4 worm cellular contexts compared by ENCODE assay signal in the genomic region with DNA sequence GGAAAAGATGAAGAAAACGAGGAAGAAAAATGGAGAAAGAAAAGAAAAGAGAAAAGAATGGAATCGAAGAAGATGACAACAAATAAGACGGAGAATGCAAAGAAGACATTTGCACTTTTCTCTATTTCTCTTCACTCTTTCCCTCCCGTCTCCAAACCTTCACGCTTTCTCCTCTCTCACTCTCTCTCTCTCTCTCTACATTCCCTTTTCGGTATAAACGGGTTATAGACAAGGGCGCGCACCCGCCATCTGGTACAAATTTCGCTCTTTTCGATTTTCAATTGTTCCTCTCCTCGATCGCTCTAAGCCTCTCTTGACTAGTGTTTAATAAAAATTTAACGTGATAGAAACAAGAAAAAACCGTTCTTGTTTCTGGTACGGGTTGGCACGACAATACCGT.
TF ChIP-seq lines count a peak whose summit lies in the region.

No protein-coding gene starts in this region.

TF ChIP-seq in whole organism, L1 larva, 84 proteins besides CTCF, POLR2A, EP300 and RAD21 (continued from another document and continues in another):
- TF ChIP-seq mab-9 (GFP tag; IDR thresholded peaks at IDR 0.05; lab: Robert Waterston, UW), result no peak
- no peak for TF ChIP-seq F16B12.6 (tag; optimal IDR thresholded peaks at IDR 0.05; lab: Kevin White, UChicago)
- peak; percentile 66 for TF ChIP-seq nhr-47 (tag; optimal IDR thresholded peaks at IDR 0.05; lab: Kevin White, UChicago)
- no peak for TF ChIP-seq pqm-1 (tag; optimal IDR thresholded peaks at IDR 0.05; lab: Kevin White, UChicago)
- TF ChIP-seq lin-14 (GFP tag; optimal IDR thresholded peaks at IDR 0.05; lab: Kevin White, UChicago), result peak; percentile 95
- TF ChIP-seq hpl-2 (GFP tag; optimal IDR thresholded peaks at IDR 0.05; lab: Kevin White, UChicago), result no peak
- TF ChIP-seq pax-3 (tag; optimal IDR thresholded peaks at IDR 0.05; lab: Kevin White, UChicago), result no peak
- peak; percentile 41 for TF ChIP-seq irx-1 (tag; optimal IDR thresholded peaks at IDR 0.05; lab: Kevin White, UChicago)
- no peak for TF ChIP-seq vab-15 (tag; optimal IDR thresholded peaks at IDR 0.05; lab: Kevin White, UChicago)
- no peak for TF ChIP-seq nhr-12 (tag; optimal IDR thresholded peaks at IDR 0.05; lab: Kevin White, UChicago)
- peak; percentile 1 for TF ChIP-seq egl-13 (tag; optimal IDR thresholded peaks at IDR 0.05; lab: Kevin White, UChicago)
- peak; percentile 52 for TF ChIP-seq fkh-10 (GFP tag; optimal IDR thresholded peaks at IDR 0.05; lab: Kevin White, UChicago)
- TF ChIP-seq nhr-90 (tag; optimal IDR thresholded peaks at IDR 0.05; lab: Kevin White, UChicago; ENCODE audit: poor library complexity), result peak; percentile 35
- TF ChIP-seq blmp-1 (tag; optimal IDR thresholded peaks at IDR 0.05; lab: Kevin White, UChicago), result peak; percentile 100
- no peak for TF ChIP-seq ceh-63 (GFP tag; optimal IDR thresholded peaks at IDR 0.05; lab: Kevin White, UChicago)
- TF ChIP-seq nhr-76 (tag; optimal IDR thresholded peaks at IDR 0.05; lab: Kevin White, UChicago), result no peak
- TF ChIP-seq snu-23 (GFP tag; optimal IDR thresholded peaks at IDR 0.05; lab: Kevin White, UChicago), result peak; percentile 86
- peak; percentile 65 for TF ChIP-seq zag-1 (tag; optimal IDR thresholded peaks at IDR 0.05; lab: Kevin White, UChicago)
- peak in 3 of 6 experiments; percentile 41 to 82 (median 54) for TF ChIP-seq elt-3 (tag; optimal IDR thresholded peaks at IDR 0.05; lab: Kevin White, UChicago)
- TF ChIP-seq unc-86 (tag; optimal IDR thresholded peaks at IDR 0.05; lab: Kevin White, UChicago), result peak; percentile 8
- TF ChIP-seq unc-98 (GFP tag; IDR thresholded peaks at IDR 0.05; lab: Robert Waterston, UW), result no peak
- no peak for TF ChIP-seq aha-1 (tag; optimal IDR thresholded peaks at IDR 0.05; lab: Kevin White, UChicago)
- TF ChIP-seq hlh-17 (GFP tag; optimal IDR thresholded peaks at IDR 0.05; lab: Kevin White, UChicago; ENCODE audit: borderline replicate concordance), result no peak
- peak; percentile 61 for TF ChIP-seq swsn-7 (tag; optimal IDR thresholded peaks at IDR 0.05; lab: Kevin White, UChicago)
- TF ChIP-seq egl-27 (tag; optimal IDR thresholded peaks at IDR 0.05; lab: Kevin White, UChicago), result peak; percentile 71 to 91
- no peak for TF ChIP-seq isw-1 (GFP tag; IDR thresholded peaks at IDR 0.05; lab: Robert Waterston, UW)
- TF ChIP-seq efl-3 (GFP tag; optimal IDR thresholded peaks at IDR 0.05; lab: Kevin White, UChicago), result no peak
- TF ChIP-seq hlh-4 (tag; optimal IDR thresholded peaks at IDR 0.05; lab: Kevin White, UChicago), result no peak
- TF ChIP-seq lir-3 (tag; optimal IDR thresholded peaks at IDR 0.05; lab: Kevin White, UChicago; ENCODE audit: poor library complexity), result peak; percentile 49
- TF ChIP-seq tlp-1 (tag; optimal IDR thresholded peaks at IDR 0.05; lab: Kevin White, UChicago), result no peak
- TF ChIP-seq sox-4 (tag; optimal IDR thresholded peaks at IDR 0.05; lab: Kevin White, UChicago), result no peak
- no peak for TF ChIP-seq ztf-11 (tag; optimal IDR thresholded peaks at IDR 0.05; lab: Kevin White, UChicago)

TF ChIP-seq in whole organism, L2 larva, 48 proteins besides CTCF, POLR2A, EP300 and RAD21 (continued from another document):
- TF ChIP-seq C34F6.9 (tag; optimal IDR thresholded peaks at IDR 0.05; lab: Kevin White, UChicago) (peak; percentile 86), zag-1 (tag; optimal IDR thresholded peaks at IDR 0.05; lab: Kevin White, UChicago) (peak; percentile 38), F13H6.1 (tag; optimal IDR thresholded peaks at IDR 0.05; lab: Kevin White, UChicago) (peak; percentile 90), gmeb-1 (tag; optimal IDR thresholded peaks at IDR 0.05; lab: Kevin White, UChicago) (peak; percentile 38), ceh-16 (tag; optimal IDR thresholded peaks at IDR 0.05; lab: Kevin White, UChicago) (peak; percentile 51), lsy-2 (tag; optimal IDR thresholded peaks at IDR 0.05; lab: Kevin White, UChicago) (peak; percentile 22 to 76), lin-11 (tag; optimal IDR thresholded peaks at IDR 0.05; lab: Kevin White, UChicago) (no peak)

TF ChIP-seq in whole organism, L3 larva, 47 proteins besides CTCF, POLR2A, EP300 and RAD21 (continued from another document):
- TF ChIP-seq ZK546.5 (tag; optimal IDR thresholded peaks at IDR 0.05; lab: Kevin White, UChicago) (no peak), lin-39 (tag; optimal IDR thresholded peaks at IDR 0.05; lab: Kevin White, UChicago) (peak; percentile 29), daf-12 (tag; optimal IDR thresholded peaks at IDR 0.05; lab: Kevin White, UChicago) (no peak), nhr-25 (tag; optimal IDR thresholded peaks at IDR 0.05; lab: Kevin White, UChicago) (peak; percentile 95), elt-1 (tag; optimal IDR thresholded peaks at IDR 0.05; lab: Kevin White, UChicago) (peak; percentile 79), ama-1 (optimal IDR thresholded peaks at IDR 0.05; lab: Kevin White, UChicago) (no peak), lin-15B (tag; optimal IDR thresholded peaks at IDR 0.05; lab: Kevin White, UChicago) (peak; percentile 24), ceh-82 (tag; optimal IDR thresholded peaks at IDR 0.05; lab: Kevin White, UChicago) (no peak), ceh-16 (tag; optimal IDR thresholded peaks at IDR 0.05; lab: Kevin White, UChicago) (no peak), pqm-1 (tag; optimal IDR thresholded peaks at IDR 0.05; lab: Kevin White, UChicago) (no peak), nhr-12 (tag; optimal IDR thresholded peaks at IDR 0.05; lab: Kevin White, UChicago) (no peak), pha-4 (tag; optimal IDR thresholded peaks at IDR 0.05; lab: Kevin White, UChicago) (peak; percentile 67), eor-1 (tag; optimal IDR thresholded peaks at IDR 0.05; lab: Kevin White, UChicago) (no peak), skn-1 (tag; optimal IDR thresholded peaks at IDR 0.05; lab: Kevin White, UChicago) (peak; percentile 72), nhr-23 (tag; optimal IDR thresholded peaks at IDR 0.05; lab: Kevin White, UChicago) (peak; percentile 95), unc-62 (GFP tag; optimal IDR thresholded peaks at IDR 0.05; lab: Kevin White, UChicago) (peak; percentile 34), nfya-1 (tag; optimal IDR thresholded peaks at IDR 0.05; lab: Kevin White, UChicago; ENCODE audit: insufficient read depth) (peak; percentile 85)

TF ChIP-seq in whole organism, L4 larva, 104 proteins besides CTCF, POLR2A, EP300 and RAD21 (continued from another document):
- TF ChIP-seq F44E2.7 (GFP tag; IDR thresholded peaks at IDR 0.05; lab: Robert Waterston, UW) (no peak), pha-4 (GFP tag; IDR thresholded peaks at IDR 0.05; lab: Robert Waterston, UW) (no peak; the same call in 1 of the 2 replicates), pha-4 (tag; optimal IDR thresholded peaks at IDR 0.05; lab: Kevin White, UChicago) (peak; percentile 69), lsy-2 (tag; optimal IDR thresholded peaks at IDR 0.05; lab: Kevin White, UChicago) (peak in 1 of 2 experiments; percentile 79), mdt-29 (GFP tag; IDR thresholded peaks at IDR 0.05; lab: Robert Waterston, UW) (no peak), ama-1 (optimal IDR thresholded peaks at IDR 0.05; lab: Kevin White, UChicago) (peak; percentile 12), dmd-6 (GFP tag; IDR thresholded peaks at IDR 0.05; lab: Robert Waterston, UW) (peak; percentile 62), arid-1 (GFP tag; conservative IDR thresholded peaks at IDR 0.05; lab: Robert Waterston, UW) (0 out of 2 replicates have a peak, but pooled peaks have one; percentile 46), zip-2 (tag; optimal IDR thresholded peaks at IDR 0.05; lab: Kevin White, UChicago) (no peak), dmd-9 (GFP tag; IDR thresholded peaks at IDR 0.05; lab: Robert Waterston, UW) (no peak), daf-19 (GFP tag; conservative IDR thresholded peaks at IDR 0.05; lab: Robert Waterston, UW) (no peak), ceh-28 (tag; optimal IDR thresholded peaks at IDR 0.05; lab: Kevin White, UChicago) (no peak), nhr-10 (tag; optimal IDR thresholded peaks at IDR 0.05; lab: Kevin White, UChicago) (no peak), spr-3 (GFP tag; optimal IDR thresholded peaks at IDR 0.05; lab: Kevin White, UChicago) (no peak), nhr-76 (tag; optimal IDR thresholded peaks at IDR 0.05; lab: Kevin White, UChicago) (peak; percentile 7), nhr-28 (tag; optimal IDR thresholded peaks at IDR 0.05; lab: Kevin White, UChicago) (peak; percentile 81), madf-9 (GFP tag; conservative IDR thresholded peaks at IDR 0.05; lab: Robert Waterston, UW) (0 out of 2 replicates have a peak, but pooled peaks have one; percentile 20), set-16 (GFP tag; IDR thresholded peaks at IDR 0.05; lab: Robert Waterston, UW) (0 out of 2 replicates have a peak, but pooled peaks have one; percentile 11), ZK337.2 (GFP tag; IDR thresholded peaks at IDR 0.05; lab: Robert Waterston, UW) (no peak), lin-15B (tag; optimal IDR thresholded peaks at IDR 0.05; lab: Kevin White, UChicago) (no peak), Y75B8A.6 (GFP tag; IDR thresholded peaks at IDR 0.05; lab: Robert Waterston, UW) (no peak), vab-7 (GFP tag; IDR thresholded peaks at IDR 0.05; lab: Robert Waterston, UW) (no peak), zag-1 (tag; optimal IDR thresholded peaks at IDR 0.05; lab: Kevin White, UChicago) (no peak), mxl-2 (GFP tag; conservative IDR thresholded peaks at IDR 0.05; lab: Robert Waterston, UW) (no peak), pqm-1 (tag; optimal IDR thresholded peaks at IDR 0.05; lab: Kevin White, UChicago) (no peak), skn-1 (tag; optimal IDR thresholded peaks at IDR 0.05; lab: Kevin White, UChicago) (no peak), T26A8.4 (GFP tag; IDR thresholded peaks at IDR 0.05; lab: Robert Waterston, UW) (no peak), dpl-1 (GFP tag; optimal IDR thresholded peaks at IDR 0.05; lab: Kevin White, UChicago) (peak; percentile 23), nhr-25 (tag; optimal IDR thresholded peaks at IDR 0.05; lab: Kevin White, UChicago; ENCODE audit: borderline replicate concordance, insufficient read depth) (peak; percentile 84), mep-1 (tag; optimal IDR thresholded peaks at IDR 0.05; lab: Kevin White, UChicago) (peak; percentile 85), daf-16 (GFP tag; optimal IDR thresholded peaks at IDR 0.05; lab: Kevin White, UChicago) (no peak), daf-16 (tag; optimal IDR thresholded peaks at IDR 0.05; lab: Kevin White, UChicago) (no peak), nhr-6 (tag; optimal IDR thresholded peaks at IDR 0.05; lab: Kevin White, UChicago) (peak; percentile 56), F49E8.2 (tag; optimal IDR thresholded peaks at IDR 0.05; lab: Kevin White, UChicago; ENCODE audit: borderline replicate concordance) (no peak), tag-97 (GFP tag; IDR thresholded peaks at IDR 0.05; lab: Robert Waterston, UW) (no peak), lin-29 (GFP tag; IDR thresholded peaks at IDR 0.05; lab: Robert Waterston, UW) (no peak), egl-43 (GFP tag; IDR thresholded peaks at IDR 0.05; lab: Robert Waterston, UW) (no peak), aha-1 (tag; lab: Kevin White, UChicago) (no peak), Y48G9A.11 (GFP tag; IDR thresholded peaks at IDR 0.05; lab: Robert Waterston, UW) (no peak), ceh-20 (GFP tag; IDR thresholded peaks at IDR 0.05; lab: Robert Waterston, UW) (peak; percentile 50; the same call in 1 of the 2 replicates), lin-38 (GFP tag; IDR thresholded peaks at IDR 0.05; lab: Robert Waterston, UW) (no peak), unc-130 (GFP tag; optimal IDR thresholded peaks at IDR 0.05; lab: Kevin White, UChicago) (no peak), ceh-82 (tag; optimal IDR thresholded peaks at IDR 0.05; lab: Kevin White, UChicago) (no peak), lim-7 (GFP tag; IDR thresholded peaks at IDR 0.05; lab: Robert Waterston, UW) (no peak), nhr-77 (tag; optimal IDR thresholded peaks at IDR 0.05; lab: Kevin White, UChicago) (peak; percentile 47), fkh-10 (GFP tag; optimal IDR thresholded peaks at IDR 0.05; lab: Kevin White, UChicago) (peak; percentile 91), nhr-42 (GFP tag; IDR thresholded peaks at IDR 0.05; lab: Robert Waterston, UW) (no peak), ces-1 (GFP tag; optimal IDR thresholded peaks at IDR 0.05; lab: Kevin White, UChicago) (peak; percentile 81), lin-13 (GFP tag; optimal IDR thresholded peaks at IDR 0.05; lab: Kevin White, UChicago) (no peak), mdl-1 (tag; optimal IDR thresholded peaks at IDR 0.05; lab: Kevin White, UChicago) (peak; percentile 60 to 91), unc-39 (tag; optimal IDR thresholded peaks at IDR 0.05; lab: Kevin White, UChicago) (no peak), duxl-1 (tag; optimal IDR thresholded peaks at IDR 0.05; lab: Kevin White, UChicago; ENCODE audit: poor library complexity) (no peak), jun-1 (tag; optimal IDR thresholded peaks at IDR 0.05; lab: Kevin White, UChicago) (no peak), lir-3 (tag; optimal IDR thresholded peaks at IDR 0.05; lab: Kevin White, UChicago) (no peak), gei-8 (GFP tag; optimal IDR thresholded peaks at IDR 0.05; lab: Kevin White, UChicago) (no peak), zfp-3 (GFP tag; conservative IDR thresholded peaks at IDR 0.05; lab: Robert Waterston, UW) (no peak), attf-4 (tag; optimal IDR thresholded peaks at IDR 0.05; lab: Kevin White, UChicago) (no peak), F10B5.3 (tag; optimal IDR thresholded peaks at IDR 0.05; lab: Kevin White, UChicago) (no peak), ceh-44 (GFP tag; IDR thresholded peaks at IDR 0.05; lab: Robert Waterston, UW) (no peak), dve-1 (tag; optimal IDR thresholded peaks at IDR 0.05; lab: Kevin White, UChicago; ENCODE audit: insufficient read depth) (peak; percentile 35), lin-39 (tag; optimal IDR thresholded peaks at IDR 0.05; lab: Kevin White, UChicago) (no peak), nhr-102 (tag; optimal IDR thresholded peaks at IDR 0.05; lab: Kevin White, UChicago) (peak; percentile 18), aly-2 (tag; optimal IDR thresholded peaks at IDR 0.05; lab: Kevin White, UChicago) (no peak), egl-27 (tag; optimal IDR thresholded peaks at IDR 0.05; lab: Kevin White, UChicago) (no peak), daf-12 (tag; optimal IDR thresholded peaks at IDR 0.05; lab: Kevin White, UChicago) (no peak), fos-1 (tag; optimal IDR thresholded peaks at IDR 0.05; lab: Kevin White, UChicago) (no peak), F26F4.8 (GFP tag; conservative IDR thresholded peaks at IDR 0.05; lab: Robert Waterston, UW) (no peak), snpc-4 (tag; optimal IDR thresholded peaks at IDR 0.05; lab: Kevin White, UChicago) (no peak)
